Fruit fly (Drosophila melanogaster) whole organism, embryonic: ENCODE data around the gene CG33927.

Experiments
- Abd-B ChIP-seq: fragments of 200-800 bp; sonication (Bioruptor generic); optimal IDR thresholded peaks from 2 replicates; lab custom pipeline; 2018; ENCODE audit warnings: missing biosample characterization, mild to moderate bottlenecking, missing genetic modification characterization, moderate library complexity
- Bgb ChIP-seq: fragments of 200-800 bp; sonication (Bioruptor generic); IDR thresholded peaks from 2 replicates; pipeline ENCODE4 v1.3.6; 2022; ENCODE audit warnings: missing biosample characterization, missing genetic modification characterization; ENCODE audit not compliant: partially characterized antibody
- CG10209 ChIP-seq: fragments of 200-800 bp; sonication (Bioruptor generic); optimal IDR thresholded peaks from 3 replicates; lab custom pipeline; 2017; ENCODE audit warnings: missing biosample characterization, mild to moderate bottlenecking, missing genetic modification characterization, missing genetic modification reagents
- CG1024 ChIP-seq: fragments of 200-800 bp; sonication (Bioruptor generic); IDR thresholded peaks from 2 replicates; pipeline ENCODE4 v1.3.6; 2022; ENCODE audit warnings: missing biosample characterization, missing genetic modification characterization
- CG11085 ChIP-seq: fragments of 200-800 bp; sonication (Bioruptor generic); IDR thresholded peaks from 2 replicates; pipeline ENCODE4 v1.3.6; 2022; ENCODE audit warnings: missing biosample characterization, missing genetic modification characterization
- CG12219 ChIP-seq: fragments of 200-800 bp; sonication (Bioruptor generic); optimal IDR thresholded peaks from 3 replicates; lab custom pipeline; 2018; ENCODE audit warnings: missing biosample characterization, mild to moderate bottlenecking, missing genetic modification characterization
- CG16863 ChIP-seq: fragments of 200-800 bp; sonication (Bioruptor generic); optimal IDR thresholded peaks from 3 replicates; lab custom pipeline; 2016; ENCODE audit warnings: missing biosample characterization, missing genetic modification characterization
- CG17568 ChIP-seq: fragments of 200-800 bp; sonication (Bioruptor generic); optimal IDR thresholded peaks from 2 replicates; lab custom pipeline; 2018; ENCODE audit warnings: missing biosample characterization, mild to moderate bottlenecking, missing genetic modification characterization, moderate library complexity
- CG18011 ChIP-seq: fragments of 200-800 bp; sonication (Bioruptor generic); optimal IDR thresholded peaks from 2 replicates; lab custom pipeline; 2017; ENCODE audit warnings: missing biosample characterization, missing genetic modification characterization, mild to moderate bottlenecking, moderate library complexity, missing genotype
- CG2129 ChIP-seq: fragments of 200-800 bp; sonication (Bioruptor generic); IDR thresholded peaks from 2 replicates; pipeline ENCODE4 v1.3.6; 2022; ENCODE audit warnings: missing biosample characterization, missing genetic modification characterization; ENCODE audit not compliant: partially characterized antibody
- CG2199 ChIP-seq: fragments of 200-800 bp; sonication (Bioruptor generic); IDR thresholded peaks from 3 replicates; pipeline ENCODE4 v1.3.6; 2022; ENCODE audit warnings: missing biosample characterization, missing genetic modification characterization
- CG2678 ChIP-seq: fragments of 200-800 bp; sonication (Bioruptor generic); optimal IDR thresholded peaks from 3 replicates; lab custom pipeline; 2019; ENCODE audit warnings: missing biosample characterization, mild to moderate bottlenecking, missing genetic modification characterization, moderate library complexity
- CG31224 ChIP-seq: fragments of 200-800 bp; sonication (Bioruptor generic); IDR thresholded peaks from 2 replicates; pipeline ENCODE4 v1.3.6; 2022; ENCODE audit warnings: missing biosample characterization, missing genetic modification characterization
- CG32532 ChIP-seq: fragments of 200-800 bp; sonication (Bioruptor generic); IDR thresholded peaks from 2 replicates; pipeline ENCODE4 v1.3.6; 2022; ENCODE audit warnings: missing biosample characterization, missing genetic modification characterization
- CG32772 ChIP-seq: fragments of 200-800 bp; sonication (Bioruptor generic); IDR thresholded peaks from 2 replicates; pipeline ENCODE4 v1.3.6; 2022; ENCODE audit warnings: missing biosample characterization, missing genetic modification characterization
- CG3281 ChIP-seq: fragments of 200-800 bp; sonication (Bioruptor generic); optimal IDR thresholded peaks from 3 replicates; lab custom pipeline; 2017; ENCODE audit warnings: missing biosample characterization, mild to moderate bottlenecking, missing genetic modification characterization
- CG3726 ChIP-seq: fragments of 200-800 bp; sonication (Bioruptor generic); IDR thresholded peaks from 3 replicates; pipeline ENCODE4, ENCODE4 v1.3.6; 2022; ENCODE audit warnings: missing biosample characterization, missing genetic modification characterization
- CG4360 ChIP-seq: fragments of 200-800 bp; sonication (Bioruptor generic); IDR thresholded peaks from 2 replicates; pipeline ENCODE4 v1.3.6; 2022; ENCODE audit warnings: missing biosample characterization, missing genetic modification characterization
- CG4404 ChIP-seq: fragments of 200-800 bp; sonication (Bioruptor generic); IDR thresholded peaks from 2 replicates; pipeline ENCODE4 v1.3.6; 2022; ENCODE audit warnings: missing biosample characterization, missing genetic modification characterization
- CG4617 ChIP-seq: fragments of 200-800 bp; sonication (Bioruptor generic); optimal IDR thresholded peaks from 3 replicates; lab custom pipeline; 2016; ENCODE audit warnings: missing biosample characterization, missing genetic modification characterization, borderline replicate concordance
- CG4854 ChIP-seq: fragments of 200-800 bp; sonication (Bioruptor generic); optimal IDR thresholded peaks from 2 replicates; lab custom pipeline; 2016; ENCODE audit warnings: missing biosample characterization, missing genetic modification characterization, inconsistent platforms
- CG6765 ChIP-seq: fragments of 200-800 bp; sonication (Bioruptor generic); optimal IDR thresholded peaks from 3 replicates; lab custom pipeline; 2017; ENCODE audit warnings: missing biosample characterization, mild to moderate bottlenecking, missing genetic modification characterization
- CG8290 ChIP-seq, 3 experiments: fragments of 200-800 bp; sonication (Bioruptor generic); optimal IDR thresholded peaks; 2 replicates each; lab custom pipeline; 2016 to 2019; ENCODE audit warnings: missing biosample characterization in 3 of 3, missing genetic modification characterization in 3 of 3, mild to moderate bottlenecking in 2 of 3, moderate library complexity in 1 of 3
- Dip2 ChIP-seq: fragments of 200-800 bp; sonication (Bioruptor generic); IDR thresholded peaks from 2 replicates; pipeline ENCODE4 v1.3.6; 2022; ENCODE audit warnings: missing biosample characterization, missing genetic modification characterization
- Drgx ChIP-seq: fragments of 200-800 bp; sonication (Bioruptor generic); IDR thresholded peaks from 2 replicates; pipeline ENCODE4 v1.3.6; 2022; ENCODE audit warnings: missing biosample characterization, missing genetic modification characterization
- Fer2 ChIP-seq: fragments of 200-800 bp; sonication (Bioruptor generic); optimal IDR thresholded peaks from 2 replicates; lab custom pipeline; 2018; ENCODE audit warnings: missing biosample characterization, mild to moderate bottlenecking, missing genetic modification characterization, moderate library complexity
- Hr51 ChIP-seq, 2 experiments: fragments of 200-800 bp; sonication (Bioruptor generic); optimal IDR thresholded peaks; 2 replicates in 1 of 2; 3 replicates in 1 of 2; lab custom pipeline; 2016 to 2018; ENCODE audit warnings: missing biosample characterization in 2 of 2, missing genetic modification characterization in 2 of 2, mild to moderate bottlenecking in 1 of 2, moderate library complexity in 1 of 2
- MESR4 ChIP-seq: fragments of 200-800 bp; sonication (Bioruptor generic); optimal IDR thresholded peaks from 2 replicates; lab custom pipeline; 2018; ENCODE audit warnings: missing biosample characterization, mild to moderate bottlenecking, missing genetic modification characterization, moderate library complexity
- Mad ChIP-seq: fragments of 200-800 bp; sonication (Bioruptor generic); optimal IDR thresholded peaks from 2 replicates; lab custom pipeline; 2016; ENCODE audit warnings: missing biosample characterization, missing genetic modification characterization
- NK7.1 ChIP-seq: fragments of 200-800 bp; sonication (Bioruptor generic); optimal IDR thresholded peaks from 3 replicates; lab custom pipeline; 2016; ENCODE audit warnings: missing biosample characterization, missing genetic modification characterization
- Rx ChIP-seq: fragments of 200-800 bp; sonication (Bioruptor generic); IDR thresholded peaks from 2 replicates; pipeline ENCODE4 v1.3.6; 2022; ENCODE audit warnings: missing biosample characterization, missing genetic modification characterization
- Sry-β ChIP-seq: fragments of 200-800 bp; sonication (Bioruptor generic); optimal IDR thresholded peaks from 2 replicates; lab custom pipeline; 2018; ENCODE audit warnings: missing biosample characterization, mild to moderate bottlenecking, missing genetic modification characterization, moderate library complexity
- TFAM ChIP-seq: fragments of 200-800 bp; sonication (Bioruptor generic); optimal IDR thresholded peaks from 2 replicates; lab custom pipeline; 2017; ENCODE audit warnings: missing biosample characterization, missing genetic modification characterization, inconsistent platforms
- Tbp ChIP-seq: fragments of >200 bp; optimal IDR thresholded peaks from 2 replicates; lab custom pipeline; 2018; ENCODE audit warnings: missing biosample characterization, missing genetic modification characterization
- br ChIP-seq: fragments of >200 bp; optimal IDR thresholded peaks from 2 replicates; lab custom pipeline; 2017
- da ChIP-seq: fragments of 200-800 bp; sonication (Bioruptor generic); optimal IDR thresholded peaks from 2 replicates; lab custom pipeline; 2016; ENCODE audit warnings: missing biosample characterization, missing genetic modification characterization
- dmrt11E ChIP-seq: fragments of 200-800 bp; sonication (Bioruptor generic); optimal IDR thresholded peaks from 3 replicates; lab custom pipeline; 2018; ENCODE audit warnings: missing biosample characterization, mild to moderate bottlenecking, missing genetic modification characterization, moderate library complexity
- ems ChIP-seq: fragments of 200-800 bp; sonication (Bioruptor generic); optimal IDR thresholded peaks from 3 replicates; lab custom pipeline; 2016; ENCODE audit warnings: missing biosample characterization, missing genetic modification characterization
- ftz-f1 ChIP-seq: fragments of 200-800 bp; sonication (Bioruptor generic); optimal IDR thresholded peaks from 2 replicates; lab custom pipeline; 2016; ENCODE audit warnings: missing biosample characterization, missing genetic modification characterization
- gce ChIP-seq: fragments of 200-800 bp; sonication (Bioruptor generic); IDR thresholded peaks from 3 replicates; pipeline ENCODE4 v1.3.6; 2022; ENCODE audit warnings: missing biosample characterization, missing genetic modification characterization
- grau ChIP-seq: fragments of 200-800 bp; optimal IDR thresholded peaks from 3 replicates; lab custom pipeline; 2019; ENCODE audit warnings: missing biosample characterization, mild to moderate bottlenecking, missing genetic modification characterization, moderate library complexity
- grn ChIP-seq: fragments of 200-800 bp; sonication (Bioruptor generic); optimal IDR thresholded peaks from 3 replicates; lab custom pipeline; 2017; ENCODE audit warnings: missing biosample characterization, missing genetic modification characterization
- hbn ChIP-seq: fragments of 200-800 bp; sonication (Bioruptor generic); IDR thresholded peaks from 2 replicates; pipeline ENCODE4 v1.3.6; 2022; ENCODE audit warnings: missing biosample characterization, missing genetic modification characterization; ENCODE audit not compliant: partially characterized antibody
- ken ChIP-seq: fragments of 200-800 bp; sonication (Bioruptor generic); IDR thresholded peaks from 3 replicates; pipeline ENCODE4 v1.3.6; 2022; ENCODE audit warnings: missing biosample characterization, missing genetic modification characterization
- nau ChIP-seq: fragments of 200-800 bp; sonication (Bioruptor generic); optimal IDR thresholded peaks from 3 replicates; lab custom pipeline; 2017; ENCODE audit warnings: missing biosample characterization, mild to moderate bottlenecking, missing genetic modification characterization, missing genetic modification reagents
- pnt ChIP-seq: fragments of 200-800 bp; sonication (Bioruptor generic); optimal IDR thresholded peaks from 3 replicates; lab custom pipeline; 2016; ENCODE audit warnings: missing biosample characterization, missing genetic modification characterization
- ranshi ChIP-seq: fragments of 200-800 bp; sonication (Bioruptor generic); IDR thresholded peaks from 2 replicates; pipeline ENCODE4 v1.3.6; 2022; ENCODE audit warnings: missing biosample characterization, missing genetic modification characterization
- sob ChIP-seq: fragments of 200-800 bp; sonication (Bioruptor generic); IDR thresholded peaks from 2 replicates; pipeline ENCODE4 v1.3.6; 2022; ENCODE audit warnings: missing biosample characterization, missing genetic modification characterization
- toy ChIP-seq: fragments of 200-800 bp; sonication (Bioruptor generic); IDR thresholded peaks from 2 replicates; pipeline ENCODE4 v1.3.6; 2022; ENCODE audit warnings: missing biosample characterization, missing genetic modification characterization
- yki ChIP-seq: fragments of >200 bp; optimal IDR thresholded peaks from 3 replicates; lab custom pipeline; 2018
- zf30C ChIP-seq: fragments of 200-800 bp; sonication (Bioruptor generic); optimal IDR thresholded peaks from 3 replicates; lab custom pipeline; 2018; ENCODE audit warnings: missing biosample characterization, mild to moderate bottlenecking, missing genetic modification characterization

The CG33927 gene

dm6 chr3R:4664947-4665346 is 25.5 kb downstream of the CG33927 start (continued):
- TF ChIP-seq CG10209 (GFP tag; lab: Kevin White, UChicago) (peak; percentile 40), Mad (GFP tag; lab: Kevin White, UChicago) (no peak), CG6765 (GFP tag; lab: Kevin White, UChicago) (peak; percentile 73), Dip2 (GFP tag; lab: Robert Waterston, UW) (no peak), NK7.1 (peak; percentile 90), CG4360 (GFP tag; lab: Robert Waterston, UW) (peak; percentile 70), CG11085 (GFP tag; lab: Robert Waterston, UW) (peak; percentile 66; the same call in 1 of the 2 replicates), da (no peak), CG4617 (no peak), pnt (peak; percentile 71), CG3281 (GFP tag; lab: Kevin White, UChicago) (peak; percentile 84), Drgx (peak; percentile 79), CG2678 (tag; lab: Kevin White, UChicago) (peak; percentile 91), MESR4 (GFP tag; lab: Kevin White, UChicago) (no peak), sob (GFP tag; lab: Robert Waterston, UW) (peak; percentile 87; the same call in 1 of the 2 replicates), CG3726 (no peak; the same call in 2 of the 3 replicates), CG8290 (GFP tag; optimal IDR thresholded peaks at IDR 0.05; lab: Kevin White, UChicago) (peak; percentile 92), CG8290 (tag; optimal IDR thresholded peaks at IDR 0.05; lab: Kevin White, UChicago) (peak in 1 of 2 experiments; percentile 8), TFAM (peak; percentile 78), CG16863 (GFP tag; lab: Kevin White, UChicago) (no peak), grau (tag; lab: Kevin White, UChicago) (no peak), Abd-B (GFP tag; lab: Kevin White, UChicago) (no peak), CG1024 (peak; percentile 88), Rx (peak; percentile 43; the same call in 1 of the 2 replicates), ranshi (GFP tag; lab: Robert Waterston, UW) (peak; percentile 75), dmrt11E (tag; lab: Kevin White, UChicago) (no peak), CG32772 (GFP tag; lab: Robert Waterston, UW) (peak; percentile 45; the same call in 1 of the 2 replicates), CG4404 (no peak), ken (0 out of 3 replicates have a peak, but pooled peaks have one; percentile 10), CG17568 (peak; percentile 67), CG31224 (GFP tag; lab: Robert Waterston, UW) (peak; percentile 41; the same call in 1 of the 2 replicates), ftz-f1 (GFP tag; lab: Kevin White, UChicago) (no peak), br (lab: Kevin White, UChicago) (no peak), CG2129 (GFP tag; lab: Robert Waterston, UW) (no peak), yki (lab: Kevin White, UChicago) (no peak), Hr51 (GFP tag; optimal IDR thresholded peaks at IDR 0.05; lab: Kevin White, UChicago) (no peak), hbn (GFP tag; lab: Robert Waterston, UW) (no peak), ems (GFP tag; lab: Kevin White, UChicago) (no peak), nau (GFP tag; lab: Kevin White, UChicago) (peak; percentile 93), Bgb (no peak), Tbp (no peak), grn (peak; percentile 89), CG4854 (peak; percentile 91), toy (peak; percentile 62; the same call in 1 of the 2 replicates), gce (GFP tag; lab: Robert Waterston, UW) (peak; percentile 86), CG12219 (GFP tag; lab: Kevin White, UChicago) (no peak), CG2199 (peak; percentile 52; the same call in 1 of the 3 replicates), CG32532 (GFP tag; lab: Robert Waterston, UW) (no peak), Sry-β (GFP tag; lab: Kevin White, UChicago) (peak; percentile 79), CG18011 (GFP tag; lab: Kevin White, UChicago) (no peak), Fer2 (peak; percentile 83), zf30C (GFP tag; lab: Kevin White, UChicago) (no peak)
